Fruit fly (Drosophila melanogaster) whole organism, embryonic: ENCODE measurements around the gene Jon65Aiii.

ENCODE experiments used
- ATbp ChIP-seq: fragments of 200-800 bp; sonication (Bioruptor generic); optimal IDR thresholded peaks from 2 replicates; lab custom pipeline; 2017; ENCODE audit warnings: missing biosample characterization, mild to moderate bottlenecking, missing genetic modification characterization, missing genetic modification reagents
- CG13624 ChIP-seq: fragments of 200-800 bp; sonication (Bioruptor generic); optimal IDR thresholded peaks from 2 replicates; lab custom pipeline; 2016; ENCODE audit warnings: missing biosample characterization, missing genetic modification characterization
- CG31365 ChIP-seq: fragments of 200-800 bp; sonication (Bioruptor generic); optimal IDR thresholded peaks from 2 replicates; lab custom pipeline; 2018; ENCODE audit warnings: missing biosample characterization, mild to moderate bottlenecking, missing genetic modification characterization
- CG7556 ChIP-seq: fragments of 200-800 bp; sonication (Bioruptor generic); optimal IDR thresholded peaks from 2 replicates; lab custom pipeline; 2017; ENCODE audit warnings: missing biosample characterization, mild to moderate bottlenecking, missing genetic modification characterization
- CG9797 ChIP-seq: fragments of 200-800 bp; sonication (Bioruptor generic); optimal IDR thresholded peaks from 3 replicates; lab custom pipeline; 2018; ENCODE audit warnings: missing biosample characterization, mild to moderate bottlenecking, missing genetic modification characterization
- GATAe ChIP-seq: fragments of 200-800 bp; sonication (Bioruptor generic); conservative IDR thresholded peaks from 2 replicates; pipeline ENCODE4 v1.3.6; 2022; ENCODE audit warnings: missing biosample characterization, missing genetic modification characterization
- crc ChIP-seq: fragments of 200-800 bp; sonication (Bioruptor generic); optimal IDR thresholded peaks from 2 replicates; lab custom pipeline; 2016; ENCODE audit warnings: missing biosample characterization, missing genetic modification characterization
- dm ChIP-seq: fragments of 200-800 bp; sonication (Bioruptor generic); optimal IDR thresholded peaks from 3 replicates; lab custom pipeline; 2016; ENCODE audit warnings: missing biosample characterization, missing genetic modification characterization
- ftz-f1 ChIP-seq: fragments of 200-800 bp; sonication (Bioruptor generic); optimal IDR thresholded peaks from 2 replicates; lab custom pipeline; 2016; ENCODE audit warnings: missing biosample characterization, missing genetic modification characterization
- ind ChIP-seq: fragments of 200-800 bp; sonication (Bioruptor generic); optimal IDR thresholded peaks from 3 replicates; lab custom pipeline; 2016; ENCODE audit warnings: missing biosample characterization, missing genetic modification characterization
- tgo ChIP-seq: fragments of 200-800 bp; sonication (Bioruptor generic); IDR thresholded peaks from 3 replicates; pipeline ENCODE4 v1.3.6; 2022; ENCODE audit warnings: missing biosample characterization, missing genetic modification characterization
- tio ChIP-seq: fragments of 200-800 bp; sonication (Bioruptor generic); optimal IDR thresholded peaks from 2 replicates; lab custom pipeline; 2017; ENCODE audit warnings: missing biosample characterization, missing genetic modification characterization, inconsistent platforms
- zf30C ChIP-seq: fragments of 200-800 bp; sonication (Bioruptor generic); optimal IDR thresholded peaks from 3 replicates; lab custom pipeline; 2018; ENCODE audit warnings: missing biosample characterization, mild to moderate bottlenecking, missing genetic modification characterization

dm6 chr3L:6062860-6063607 lies 12.5 kb downstream of the Jon65Aiii start, which contains the start of gene CG10472:
- TF ChIP-seq GATAe (GFP tag; lab: Robert Waterston, UW) (no peak), dm (GFP tag; lab: Kevin White, UChicago) (no peak), tio (GFP tag; lab: Kevin White, UChicago) (no peak), ind (no peak), CG7556 (GFP tag; lab: Kevin White, UChicago) (no peak), ftz-f1 (GFP tag; lab: Kevin White, UChicago) (no peak), CG9797 (GFP tag; lab: Kevin White, UChicago) (no peak), CG13624 (no peak), ATbp (GFP tag; lab: Kevin White, UChicago) (no peak), CG31365 (tag; lab: Kevin White, UChicago) (no peak), zf30C (no peak), tgo (no peak), crc (GFP tag; lab: Kevin White, UChicago) (no peak)
